Fruit fly (Drosophila melanogaster) whole organism, embryonic: ENCODE data around the gene CG13667.

ENCODE experiments used
- B-H1 ChIP-seq: fragments of 200-800 bp; sonication (Bioruptor generic); IDR thresholded peaks from 3 replicates; pipeline ENCODE4 v1.3.6; 2022; ENCODE audit warnings: missing biosample characterization, missing genetic modification characterization
- Bdp1 ChIP-seq: fragments of 200-800 bp; sonication (Bioruptor generic); optimal IDR thresholded peaks from 3 replicates; lab custom pipeline; 2016; ENCODE audit warnings: missing biosample characterization, missing genetic modification characterization
- CG10654 ChIP-seq: fragments of 200-800 bp; sonication (Bioruptor generic); optimal IDR thresholded peaks from 2 replicates; lab custom pipeline; 2016; ENCODE audit warnings: missing biosample characterization, missing genetic modification characterization
- CG10959 ChIP-seq: fragments of 200-800 bp; sonication (Bioruptor generic); IDR thresholded peaks from 2 replicates; pipeline ENCODE4 v1.3.6; 2022; ENCODE audit warnings: missing biosample characterization, missing genetic modification characterization
- CG13775 ChIP-seq: fragments of 200-800 bp; sonication (Bioruptor generic); optimal IDR thresholded peaks from 3 replicates; lab custom pipeline; 2017; ENCODE audit warnings: missing biosample characterization, mild to moderate bottlenecking, missing genetic modification characterization
- CG14050 ChIP-seq: fragments of 200-800 bp; sonication (Bioruptor generic); IDR thresholded peaks from 3 replicates; pipeline ENCODE4 v1.3.6; 2022; ENCODE audit warnings: missing biosample characterization, missing genetic modification characterization
- CG14710 ChIP-seq: fragments of 200-800 bp; sonication (Bioruptor generic); optimal IDR thresholded peaks from 3 replicates; lab custom pipeline; 2019; ENCODE audit warnings: missing biosample characterization, mild to moderate bottlenecking, missing genetic modification characterization, moderate library complexity
- CG14860 ChIP-seq: fragments of 200-800 bp; sonication (Bioruptor generic); IDR thresholded peaks from 3 replicates; pipeline ENCODE4 v1.3.6; 2022; ENCODE audit warnings: missing biosample characterization, missing genetic modification characterization; ENCODE audit not compliant: partially characterized antibody
- CG1602 ChIP-seq: fragments of 200-800 bp; sonication (Bioruptor generic); optimal IDR thresholded peaks from 3 replicates; lab custom pipeline; 2016; ENCODE audit warnings: missing biosample characterization, missing genetic modification characterization
- CG1647 ChIP-seq: fragments of 200-800 bp; sonication (Bioruptor generic); optimal IDR thresholded peaks from 3 replicates; lab custom pipeline; 2016; ENCODE audit warnings: missing biosample characterization, missing genetic modification characterization
- CG17328 ChIP-seq: fragments of 200-800 bp; sonication (Bioruptor generic); IDR thresholded peaks from 2 replicates; pipeline ENCODE4 v1.3.6; 2022; ENCODE audit warnings: missing biosample characterization, missing genetic modification characterization
- CG18011 ChIP-seq: fragments of 200-800 bp; sonication (Bioruptor generic); optimal IDR thresholded peaks from 2 replicates; lab custom pipeline; 2017; ENCODE audit warnings: missing biosample characterization, missing genetic modification characterization, mild to moderate bottlenecking, moderate library complexity, missing genotype
- CG18262 ChIP-seq: fragments of 200-800 bp; optimal IDR thresholded peaks from 3 replicates; lab custom pipeline; 2019; ENCODE audit warnings: missing biosample characterization, mild to moderate bottlenecking, missing genetic modification characterization, moderate library complexity
- CG18476 ChIP-seq: fragments of 200-800 bp; sonication (Bioruptor generic); optimal IDR thresholded peaks from 2 replicates; lab custom pipeline; 2016; ENCODE audit warnings: missing biosample characterization, mild to moderate bottlenecking, missing genetic modification characterization
- CG2116 ChIP-seq: fragments of 200-800 bp; sonication (Bioruptor generic); optimal IDR thresholded peaks from 3 replicates; lab custom pipeline; 2018; ENCODE audit warnings: missing biosample characterization, mild to moderate bottlenecking, missing genetic modification characterization
- CG2120 ChIP-seq: fragments of 200-800 bp; sonication (Bioruptor generic); optimal IDR thresholded peaks from 3 replicates; lab custom pipeline; 2016; ENCODE audit warnings: missing biosample characterization, missing genetic modification characterization
- CG2875 ChIP-seq: fragments of 200-800 bp; sonication (Bioruptor generic); optimal IDR thresholded peaks from 2 replicates; lab custom pipeline; 2017; ENCODE audit warnings: missing biosample characterization, mild to moderate bottlenecking, missing genetic modification characterization, missing genetic modification reagents
- CG30403 ChIP-seq: fragments of 200-800 bp; sonication (Bioruptor generic); optimal IDR thresholded peaks from 3 replicates; lab custom pipeline; 2016; ENCODE audit warnings: missing biosample characterization, missing genetic modification characterization
- CG30431 ChIP-seq: fragments of 200-800 bp; sonication (Bioruptor generic); optimal IDR thresholded peaks from 2 replicates; lab custom pipeline; 2017; ENCODE audit warnings: missing biosample characterization, missing genetic modification characterization
- CG3281 ChIP-seq: fragments of 200-800 bp; sonication (Bioruptor generic); optimal IDR thresholded peaks from 3 replicates; lab custom pipeline; 2017; ENCODE audit warnings: missing biosample characterization, mild to moderate bottlenecking, missing genetic modification characterization
- CG4360 ChIP-seq: fragments of 200-800 bp; sonication (Bioruptor generic); IDR thresholded peaks from 2 replicates; pipeline ENCODE4 v1.3.6; 2022; ENCODE audit warnings: missing biosample characterization, missing genetic modification characterization
- CG5180 ChIP-seq: fragments of 200-800 bp; sonication (Bioruptor generic); optimal IDR thresholded peaks from 3 replicates; lab custom pipeline; 2017; ENCODE audit warnings: missing biosample characterization, missing genetic modification characterization, mild to moderate bottlenecking, moderate library complexity, missing genetic modification reagents
- CG7372 ChIP-seq: fragments of 200-800 bp; sonication (Bioruptor generic); IDR thresholded peaks from 2 replicates; pipeline ENCODE4 v1.3.6; 2022; ENCODE audit warnings: missing biosample characterization, missing genetic modification characterization
- CG7556 ChIP-seq: fragments of 200-800 bp; sonication (Bioruptor generic); optimal IDR thresholded peaks from 2 replicates; lab custom pipeline; 2017; ENCODE audit warnings: missing biosample characterization, mild to moderate bottlenecking, missing genetic modification characterization
- CG7839 ChIP-seq: fragments of 200-800 bp; sonication (Bioruptor generic); optimal IDR thresholded peaks from 3 replicates; lab custom pipeline; 2018; ENCODE audit warnings: missing biosample characterization, mild to moderate bottlenecking, missing genetic modification characterization, moderate library complexity
- CG9727 ChIP-seq: fragments of 200-800 bp; sonication (Bioruptor generic); optimal IDR thresholded peaks from 3 replicates; lab custom pipeline; 2017; ENCODE audit warnings: missing biosample characterization, mild to moderate bottlenecking, missing genetic modification characterization
- D ChIP-seq, 2 experiments: fragments of 200-800 bp in 1 of 2; fragments of >200 bp in 1 of 2; sonication (Bioruptor generic) in 1 of 2; optimal IDR thresholded peaks; 2 replicates in 1 of 2; 3 replicates in 1 of 2; lab custom pipeline; 2017; ENCODE audit warnings: mild to moderate bottlenecking in 1 of 2, missing biosample characterization in 1 of 2, missing genetic modification characterization in 1 of 2, missing genetic modification reagents in 1 of 2
- Deaf1 ChIP-seq: fragments of 200-800 bp; optimal IDR thresholded peaks from 3 replicates; lab custom pipeline; 2019; ENCODE audit warnings: missing biosample characterization, mild to moderate bottlenecking, missing genetic modification characterization, moderate library complexity
- Dll ChIP-seq: fragments of 200-800 bp; sonication (Bioruptor generic); IDR thresholded peaks from 4 replicates; pipeline ENCODE4 v1.3.6; 2022; ENCODE audit warnings: missing biosample characterization, missing genetic modification characterization; ENCODE audit not compliant: partially characterized antibody
- HmgD ChIP-seq: fragments of 200-800 bp; sonication (Bioruptor generic); optimal IDR thresholded peaks from 3 replicates; lab custom pipeline; 2016; ENCODE audit warnings: missing biosample characterization, missing genetic modification characterization
- Hr3 ChIP-seq: fragments of 200-800 bp; sonication (Bioruptor generic); optimal IDR thresholded peaks from 3 replicates; lab custom pipeline; 2016; ENCODE audit warnings: missing biosample characterization, missing genetic modification characterization
- Hr51 ChIP-seq, 2 experiments: fragments of 200-800 bp; sonication (Bioruptor generic); optimal IDR thresholded peaks; 2 replicates in 1 of 2; 3 replicates in 1 of 2; lab custom pipeline; 2016 to 2018; ENCODE audit warnings: missing biosample characterization in 2 of 2, missing genetic modification characterization in 2 of 2, mild to moderate bottlenecking in 1 of 2, moderate library complexity in 1 of 2
- NC2β ChIP-seq: fragments of 200-800 bp; sonication (Bioruptor generic); optimal IDR thresholded peaks from 2 replicates; lab custom pipeline; 2016; ENCODE audit warnings: missing biosample characterization, missing genetic modification characterization
- PHDP ChIP-seq: fragments of 200-800 bp; sonication (Bioruptor generic); optimal IDR thresholded peaks from 3 replicates; lab custom pipeline; 2018; ENCODE audit warnings: missing biosample characterization, mild to moderate bottlenecking, missing genetic modification characterization, moderate library complexity
- Sox100B ChIP-seq: fragments of 200-800 bp; sonication (Bioruptor generic); optimal IDR thresholded peaks from 3 replicates; lab custom pipeline; 2018; ENCODE audit warnings: missing biosample characterization, mild to moderate bottlenecking, missing genetic modification characterization
- TFAM ChIP-seq: fragments of 200-800 bp; sonication (Bioruptor generic); optimal IDR thresholded peaks from 2 replicates; lab custom pipeline; 2017; ENCODE audit warnings: missing biosample characterization, missing genetic modification characterization, inconsistent platforms
- Vsx1 ChIP-seq: fragments of 200-800 bp; sonication (Bioruptor generic); optimal IDR thresholded peaks from 2 replicates; lab custom pipeline; 2017; ENCODE audit warnings: missing biosample characterization, mild to moderate bottlenecking, missing genetic modification characterization, missing genetic modification reagents
- chif ChIP-seq, 2 experiments: fragments of 200-800 bp; sonication (Bioruptor generic); optimal IDR thresholded peaks; 3 replicates each; lab custom pipeline; 2016; ENCODE audit warnings: missing biosample characterization in 2 of 2, missing genetic modification characterization in 2 of 2
- exex ChIP-seq: fragments of 200-800 bp; sonication (Bioruptor generic); optimal IDR thresholded peaks from 4 replicates; lab custom pipeline; 2018; ENCODE audit warnings: missing biosample characterization, mild to moderate bottlenecking, missing genetic modification characterization, moderate library complexity
- fd64A ChIP-seq: fragments of 200-800 bp; sonication (Bioruptor generic); optimal IDR thresholded peaks from 3 replicates; lab custom pipeline; 2018; ENCODE audit warnings: missing biosample characterization, mild to moderate bottlenecking, missing genetic modification characterization
- lov ChIP-seq, 2 experiments: fragments of 200-800 bp in 1 of 2; fragments of >200 bp in 1 of 2; sonication (Bioruptor generic) in 1 of 2; IDR thresholded peaks in 1 of 2; optimal IDR thresholded peaks in 1 of 2; 2 replicates in 1 of 2; 3 replicates in 1 of 2; pipeline versions ENCODE4 v1.3.6 to Lab custom; 2017 to 2022; ENCODE audit warnings: missing biosample characterization in 1 of 2, missing genetic modification characterization in 1 of 2
- mam ChIP-seq: fragments of 200-800 bp; sonication (Bioruptor generic); optimal IDR thresholded peaks from 3 replicates; lab custom pipeline; 2016; ENCODE audit warnings: missing biosample characterization, missing genetic modification characterization
- ranshi ChIP-seq: fragments of 200-800 bp; sonication (Bioruptor generic); IDR thresholded peaks from 2 replicates; pipeline ENCODE4 v1.3.6; 2022; ENCODE audit warnings: missing biosample characterization, missing genetic modification characterization
- row ChIP-seq: fragments of 200-800 bp; sonication (Bioruptor generic); IDR thresholded peaks from 3 replicates; pipeline ENCODE4 v1.3.6; 2022; ENCODE audit warnings: missing biosample characterization, missing genetic modification characterization
- sna ChIP-seq: fragments of 200-800 bp; sonication (Bioruptor generic); IDR thresholded peaks from 2 replicates; pipeline ENCODE4 v1.3.6; 2022; ENCODE audit warnings: missing biosample characterization, missing genetic modification characterization; ENCODE audit not compliant: partially characterized antibody
- twi ChIP-seq: fragments of 200-800 bp; optimal IDR thresholded peaks from 2 replicates; lab custom pipeline; 2019; ENCODE audit warnings: missing biosample characterization, mild to moderate bottlenecking, missing genetic modification characterization, moderate library complexity
- vvl ChIP-seq: fragments of 200-800 bp; sonication (Bioruptor generic); IDR thresholded peaks from 2 replicates; pipeline ENCODE4 v1.3.6; 2022; ENCODE audit warnings: missing biosample characterization, missing genetic modification characterization
- wor ChIP-seq: fragments of 200-800 bp; sonication (Bioruptor generic); IDR thresholded peaks from 2 replicates; pipeline ENCODE4 v1.3.6; 2022; ENCODE audit warnings: missing biosample characterization, missing genetic modification characterization
- zen2 ChIP-seq: fragments of 200-800 bp; sonication (Bioruptor generic); IDR thresholded peaks from 3 replicates; pipeline ENCODE4 v1.3.6; 2022; ENCODE audit warnings: missing biosample characterization, missing genetic modification characterization; ENCODE audit not compliant: partially characterized antibody

The CG13667 gene

DNA sequence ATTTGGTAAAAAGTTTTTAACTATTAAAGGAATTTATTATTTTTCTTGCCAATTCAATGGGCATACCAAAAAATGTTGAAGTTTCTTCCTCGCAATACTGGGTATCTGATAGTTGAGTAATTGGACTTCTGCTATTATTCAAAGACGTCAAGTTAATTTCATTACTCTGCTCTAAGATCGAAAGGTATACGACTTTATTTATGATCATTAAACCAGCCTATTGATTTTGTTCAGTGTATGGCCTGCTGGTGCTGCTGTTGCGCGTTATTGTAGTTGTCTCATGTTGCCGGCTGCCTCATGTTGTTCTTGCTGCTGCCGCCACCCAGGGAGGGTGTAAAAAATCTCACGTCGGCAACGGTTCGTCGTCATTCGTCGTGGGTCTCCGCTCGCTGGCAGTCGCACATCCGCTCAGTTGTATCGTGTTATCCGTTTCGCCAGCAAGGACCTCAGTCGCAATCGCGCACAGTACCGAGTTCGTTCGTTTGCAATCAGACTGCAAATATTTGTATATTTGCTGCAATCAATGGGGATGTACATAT lies 9.6 kb upstream of the CG13667 start, which contains the start of gene CG7120 (continued):
- TF ChIP-seq Sox100B (peak; percentile 55), CG17328 (peak; percentile 56), TFAM (GFP tag; lab: Kevin White, UChicago) (no peak), ranshi (GFP tag; lab: Robert Waterston, UW) (no peak), CG13775 (GFP tag; lab: Kevin White, UChicago) (peak; percentile 34), CG18011 (GFP tag; lab: Kevin White, UChicago) (peak; percentile 10), Dll (no peak), CG14710 (tag; lab: Kevin White, UChicago) (peak; percentile 48), chif (GFP tag; optimal IDR thresholded peaks at IDR 0.05; lab: Kevin White, UChicago) (peak; percentile 20 to 66), PHDP (peak; percentile 55), exex (no peak), Hr51 (GFP tag; optimal IDR thresholded peaks at IDR 0.05; lab: Kevin White, UChicago) (peak; percentile 18 to 55), CG7372 (GFP tag; lab: Robert Waterston, UW) (no peak), NC2β (peak; percentile 28), CG2116 (GFP tag; lab: Kevin White, UChicago) (peak; percentile 5), D (optimal IDR thresholded peaks at IDR 0.05; lab: Kevin White, UChicago) (no peak), D (GFP tag; optimal IDR thresholded peaks at IDR 0.05; lab: Kevin White, UChicago) (peak; percentile 62), Hr3 (GFP tag; lab: Kevin White, UChicago) (peak; percentile 7), HmgD (GFP tag; lab: Kevin White, UChicago) (peak; percentile 7), Deaf1 (tag; lab: Kevin White, UChicago) (peak; percentile 97), CG3281 (no peak), CG1647 (GFP tag; lab: Kevin White, UChicago) (peak; percentile 19), CG2120 (peak; percentile 58), fd64A (GFP tag; lab: Kevin White, UChicago) (no peak), CG10654 (GFP tag; lab: Kevin White, UChicago) (peak; percentile 14), CG7839 (tag; lab: Kevin White, UChicago) (peak; percentile 68), CG30403 (GFP tag; lab: Kevin White, UChicago) (peak; percentile 49), lov (optimal IDR thresholded peaks at IDR 0.05; lab: Kevin White, UChicago) (no peak), lov (GFP tag; IDR thresholded peaks at IDR 0.05; lab: Robert Waterston, UW) (no peak), CG2875 (GFP tag; lab: Kevin White, UChicago) (peak; percentile 21), wor (no peak), vvl (no peak), CG18476 (GFP tag; lab: Kevin White, UChicago) (peak; percentile 31), twi (tag; lab: Kevin White, UChicago) (peak; percentile 33), sna (no peak), CG10959 (GFP tag; lab: Robert Waterston, UW) (no peak), CG14050 (GFP tag; lab: Robert Waterston, UW) (no peak), CG9727 (GFP tag; lab: Kevin White, UChicago) (peak; percentile 32), Bdp1 (no peak), CG1602 (GFP tag; lab: Kevin White, UChicago) (peak; percentile 39), mam (GFP tag; lab: Kevin White, UChicago) (peak; percentile 40), CG30431 (GFP tag; lab: Kevin White, UChicago) (peak; percentile 36), CG4360 (GFP tag; lab: Robert Waterston, UW) (peak; percentile 53), CG5180 (peak; percentile 15), row (GFP tag; lab: Robert Waterston, UW) (peak; percentile 54), B-H1 (no peak; the same call in 2 of the 3 replicates), CG18262 (peak; percentile 68), CG7556 (GFP tag; lab: Kevin White, UChicago) (peak; percentile 49), CG14860 (GFP tag; lab: Robert Waterston, UW) (no peak), Vsx1 (GFP tag; lab: Kevin White, UChicago) (no peak), zen2 (GFP tag; lab: Robert Waterston, UW) (no peak)
